Worm (Caenorhabditis elegans) whole organism, late embryonic: ENCODE measurements around the gene hosl-1.

Experiments used
- C08G9.2 ChIP-seq: sonication (generic microtip); optimal IDR thresholded peaks from 2 replicates; lab custom pipeline; 2016; ENCODE audit warnings: mild to moderate bottlenecking, missing genetic modification characterization, moderate library complexity, missing compliant biosample characterization
- C38D4.7 ChIP-seq: fragments of 200-800 bp; sonication (Bioruptor generic); optimal IDR thresholded peaks from 2 replicates; lab custom pipeline; 2018; ENCODE audit warnings: mild to moderate bottlenecking, missing genetic modification characterization, moderate library complexity, missing compliant biosample characterization
- K09A11.1 ChIP-seq: sonication (generic microtip); optimal IDR thresholded peaks from 2 replicates; lab custom pipeline; 2017; ENCODE audit warnings: antibody characterized with exemption, mild to moderate bottlenecking, missing genetic modification characterization, missing compliant biosample characterization; ENCODE audit not compliant: insufficient read depth
- T23F11.4 ChIP-seq: fragments of 200-800 bp; sonication (Bioruptor generic); optimal IDR thresholded peaks from 2 replicates; lab custom pipeline; 2018; ENCODE audit warnings: mild to moderate bottlenecking, missing genetic modification characterization, missing compliant biosample characterization
- Y22D7AL.16 ChIP-seq: sonication (generic microtip); optimal IDR thresholded peaks from 2 replicates; lab custom pipeline; 2016; ENCODE audit warnings: missing genetic modification characterization, missing compliant biosample characterization
- ama-1 ChIP-seq: fragments of 150-350 bp; optimal IDR thresholded peaks from 2 replicates; lab custom pipeline; 2014
- ceh-14 ChIP-seq: sonication (generic microtip); optimal IDR thresholded peaks from 2 replicates; lab custom pipeline; 2016; ENCODE audit warnings: missing genotype, missing genetic modification characterization, missing compliant biosample characterization
- ceh-19 ChIP-seq: fragments of 200-800 bp; sonication (Bioruptor generic); optimal IDR thresholded peaks from 2 replicates; lab custom pipeline; 2018; ENCODE audit warnings: mild to moderate bottlenecking, missing genetic modification characterization, missing compliant biosample characterization
- ceh-24 ChIP-seq: sonication (generic microtip); optimal IDR thresholded peaks from 2 replicates; lab custom pipeline; 2016; ENCODE audit warnings: mild to moderate bottlenecking, missing genetic modification characterization, missing compliant biosample characterization
- ceh-30 ChIP-seq: fragments of 150-350 bp; optimal IDR thresholded peaks from 2 replicates; lab custom pipeline; 2014; ENCODE audit warnings: missing biosample characterization, missing genetic modification characterization
- ceh-31 ChIP-seq: sonication (generic microtip); optimal IDR thresholded peaks from 2 replicates; lab custom pipeline; 2016; ENCODE audit warnings: missing genetic modification characterization, missing compliant biosample characterization
- ceh-45 ChIP-seq: fragments of 200-800 bp; sonication (Bioruptor generic); IDR thresholded peaks from 2 replicates; pipeline ENCODE4 v1.3.6; 2022; ENCODE audit warnings: missing genetic modification reagents, missing genetic modification characterization, missing compliant biosample characterization
- ceh-9 ChIP-seq: sonication (generic microtip); optimal IDR thresholded peaks from 2 replicates; lab custom pipeline; 2016; ENCODE audit warnings: mild to moderate bottlenecking, missing genetic modification characterization, inconsistent platforms, missing compliant biosample characterization
- che-1 ChIP-seq: sonication (generic microtip); optimal IDR thresholded peaks from 2 replicates; lab custom pipeline; 2016; ENCODE audit warnings: mild to moderate bottlenecking, missing genetic modification characterization, missing compliant biosample characterization
- elt-2 ChIP-seq: sonication (generic microtip); optimal IDR thresholded peaks from 2 replicates; lab custom pipeline; 2016; ENCODE audit warnings: missing genetic modification reagents, missing genetic modification characterization, missing compliant biosample characterization
- ets-4 ChIP-seq: sonication (generic microtip); optimal IDR thresholded peaks from 2 replicates; lab custom pipeline; 2016; ENCODE audit warnings: missing genetic modification characterization, missing compliant biosample characterization
- fax-1 ChIP-seq: sonication (generic microtip); optimal IDR thresholded peaks from 2 replicates; lab custom pipeline; 2016; ENCODE audit warnings: missing genotype, missing genetic modification characterization, missing compliant biosample characterization
- gmeb-2 ChIP-seq: sonication (generic microtip); optimal IDR thresholded peaks from 2 replicates; lab custom pipeline; 2016; ENCODE audit warnings: missing genetic modification characterization, inconsistent platforms, missing compliant biosample characterization
- hlh-13 ChIP-seq: fragments of 200-800 bp; sonication (Bioruptor generic); optimal IDR thresholded peaks from 2 replicates; lab custom pipeline; 2018; ENCODE audit warnings: mild to moderate bottlenecking, missing genetic modification characterization, missing compliant biosample characterization
- hlh-6 ChIP-seq: sonication (generic microtip); optimal IDR thresholded peaks from 2 replicates; lab custom pipeline; 2016; ENCODE audit warnings: missing genotype, missing genetic modification characterization, missing compliant biosample characterization
- hlh-8 ChIP-seq: sonication (generic microtip); optimal IDR thresholded peaks from 2 replicates; lab custom pipeline; 2016; ENCODE audit warnings: missing genotype, missing genetic modification characterization, missing compliant biosample characterization
- lim-6 ChIP-seq: sonication (generic microtip); optimal IDR thresholded peaks from 2 replicates; lab custom pipeline; 2016; ENCODE audit warnings: missing genetic modification characterization, missing compliant biosample characterization
- madf-2 ChIP-seq: sonication (generic microtip); optimal IDR thresholded peaks from 2 replicates; lab custom pipeline; 2017; ENCODE audit warnings: missing genetic modification characterization, missing compliant biosample characterization
- mec-3 ChIP-seq: sonication (generic microtip); optimal IDR thresholded peaks from 2 replicates; lab custom pipeline; 2016; ENCODE audit warnings: borderline replicate concordance, missing genetic modification characterization, missing compliant biosample characterization
- nfya-1 ChIP-seq: sonication (generic microtip); optimal IDR thresholded peaks from 2 replicates; lab custom pipeline; 2017; ENCODE audit warnings: missing genetic modification characterization, mild to moderate bottlenecking, missing compliant biosample characterization, antibody characterized with exemption, moderate library complexity
- odd-2 ChIP-seq: sonication (generic microtip); optimal IDR thresholded peaks from 2 replicates; lab custom pipeline; 2017; ENCODE audit warnings: antibody characterized with exemption, mild to moderate bottlenecking, missing genetic modification characterization, missing compliant biosample characterization
- pat-9 ChIP-seq: fragments of 200-800 bp; sonication (Bioruptor generic); optimal IDR thresholded peaks from 2 replicates; lab custom pipeline; 2018; ENCODE audit warnings: mild to moderate bottlenecking, missing genetic modification characterization, moderate library complexity, missing compliant biosample characterization
- pax-1 ChIP-seq: fragments of 150-350 bp; optimal IDR thresholded peaks from 2 replicates; lab custom pipeline; 2014; ENCODE audit warnings: missing biosample characterization, missing genetic modification characterization
- pha-4 ChIP-seq: fragments of 150-350 bp; optimal IDR thresholded peaks from 2 replicates; lab custom pipeline; 2018; ENCODE audit warnings: missing biosample characterization, missing genetic modification reagents, missing genetic modification characterization
- rnt-1 ChIP-seq: sonication (generic microtip); optimal IDR thresholded peaks from 2 replicates; lab custom pipeline; 2016; ENCODE audit warnings: missing genetic modification characterization, missing compliant biosample characterization
- sox-2 ChIP-seq: fragments of 200-800 bp; sonication (Bioruptor generic); IDR thresholded peaks from 2 replicates; pipeline ENCODE4 v1.3.6; 2022; ENCODE audit warnings: missing genetic modification reagents, missing genetic modification characterization, missing compliant biosample characterization
- unc-3 ChIP-seq, 2 experiments: fragments of 200-800 bp in 1 of 2; sonication (Bioruptor generic) in 1 of 2; sonication (generic microtip) in 1 of 2; conservative IDR thresholded peaks in 1 of 2; optimal IDR thresholded peaks in 1 of 2; 2 replicates each; pipeline versions ENCODE4 v1.3.6 to Lab custom; 2016 to 2022; ENCODE audit warnings: missing compliant biosample characterization in 2 of 2, missing genetic modification characterization in 2 of 2, missing genetic modification reagents in 1 of 2
- unc-42 ChIP-seq: sonication (generic microtip); optimal IDR thresholded peaks from 2 replicates; lab custom pipeline; 2016; ENCODE audit warnings: missing genotype, missing genetic modification characterization, missing compliant biosample characterization
- unc-55 ChIP-seq: sonication (generic microtip); optimal IDR thresholded peaks from 2 replicates; lab custom pipeline; 2017; ENCODE audit warnings: missing biosample characterization, missing genetic modification reagents, missing genetic modification characterization
- unc-86 ChIP-seq: sonication (generic microtip); optimal IDR thresholded peaks from 2 replicates; lab custom pipeline; 2016; ENCODE audit warnings: missing genetic modification characterization, missing compliant biosample characterization
- ztf-16 ChIP-seq: sonication (generic microtip); optimal IDR thresholded peaks from 2 replicates; lab custom pipeline; 2017; ENCODE audit warnings: missing genetic modification characterization, missing compliant biosample characterization

Gene hosl-1

DNA sequence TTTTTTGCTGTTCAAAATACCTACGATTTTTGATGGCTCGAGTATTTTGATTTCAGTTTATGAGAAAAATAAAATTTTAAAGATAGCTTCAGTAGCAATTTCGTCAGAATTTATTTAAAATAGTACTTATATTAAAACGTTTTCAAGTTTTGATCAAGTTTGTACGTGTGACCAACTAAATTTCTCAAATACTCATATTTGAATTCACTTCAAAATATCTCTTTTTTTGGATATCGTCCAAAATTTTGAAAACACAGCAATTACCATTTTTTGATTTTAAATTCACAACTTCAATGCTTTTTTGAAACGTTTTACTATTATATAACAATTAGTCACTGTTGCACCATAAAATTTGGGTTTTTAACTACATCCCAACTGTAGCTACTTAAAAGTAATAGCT lies 10.0 kb upstream of the hosl-1 start:
- TF ChIP-seq sox-2 (GFP tag; lab: Robert Waterston, UW) (no peak), hlh-8 (tag; lab: Kevin White, UChicago) (no peak), mec-3 (tag; lab: Kevin White, UChicago) (no peak), unc-55 (GFP tag; lab: Kevin White, UChicago) (no peak), hlh-13 (GFP tag; lab: Kevin White, UChicago) (no peak), ama-1 (no peak), hlh-6 (no peak), ceh-30 (tag; lab: Kevin White, UChicago) (no peak), Y22D7AL.16 (tag; lab: Kevin White, UChicago) (no peak), C08G9.2 (tag; lab: Kevin White, UChicago) (no peak), unc-3 (GFP tag; conservative IDR thresholded peaks at IDR 0.05; lab: Robert Waterston, UW) (no peak), unc-3 (tag; optimal IDR thresholded peaks at IDR 0.05; lab: Kevin White, UChicago) (no peak)

DNA sequence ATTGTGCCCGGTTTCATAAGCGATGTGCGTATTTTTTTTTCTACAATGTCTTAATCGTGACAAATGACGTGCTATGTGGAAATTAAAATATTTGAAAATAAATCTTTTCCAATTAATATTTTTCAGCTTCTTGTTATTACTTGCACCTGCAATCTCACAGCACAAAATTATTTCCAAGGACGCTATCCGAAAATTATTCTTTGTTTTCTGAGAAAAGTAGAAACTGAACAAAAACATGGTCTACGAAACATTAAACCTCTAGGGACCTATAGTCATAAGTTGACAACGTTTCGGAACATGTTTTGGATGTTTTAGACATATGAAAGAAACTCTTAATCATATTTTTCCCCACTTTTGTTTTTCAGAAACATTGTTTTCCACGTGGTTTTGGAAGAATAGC lies 8.6 kb upstream of the hosl-1 start:
- TF ChIP-seq C38D4.7 (no peak), K09A11.1 (tag; lab: Kevin White, UChicago) (no peak), che-1 (no peak), pat-9 (no peak), nfya-1 (tag; lab: Kevin White, UChicago) (no peak), lim-6 (tag; lab: Kevin White, UChicago) (no peak), ceh-30 (tag; lab: Kevin White, UChicago) (no peak), fax-1 (tag; lab: Kevin White, UChicago) (no peak), unc-86 (tag; lab: Kevin White, UChicago) (no peak), ceh-9 (tag; lab: Kevin White, UChicago) (no peak), mec-3 (tag; lab: Kevin White, UChicago) (no peak), elt-2 (tag; lab: Kevin White, UChicago) (no peak)

- TF ChIP-seq ets-4 = no peak
- no peak for TF ChIP-seq ceh-24
- no peak for TF ChIP-seq T23F11.4 (GFP tag; lab: Kevin White, UChicago)
- TF ChIP-seq lim-6 (tag; lab: Kevin White, UChicago) = no peak
- no peak for TF ChIP-seq hlh-13 (GFP tag; lab: Kevin White, UChicago)
- no peak for TF ChIP-seq ceh-31 (tag; lab: Kevin White, UChicago)
- TF ChIP-seq odd-2 (tag; lab: Kevin White, UChicago) = no peak
- TF ChIP-seq ceh-19 (GFP tag; lab: Kevin White, UChicago) = no peak
- no peak for TF ChIP-seq madf-2 (tag; lab: Kevin White, UChicago)
- TF ChIP-seq pha-4 = no peak
- TF ChIP-seq unc-42 = peak; percentile 85
- TF ChIP-seq ceh-45 (GFP tag; lab: Robert Waterston, UW) = no peak
- no peak for TF ChIP-seq rnt-1 (tag; lab: Kevin White, UChicago)
- no peak for TF ChIP-seq ceh-14
- TF ChIP-seq pax-1 (tag; lab: Kevin White, UChicago) = no peak
- TF ChIP-seq ztf-16 (tag; lab: Kevin White, UChicago) = no peak
- peak; percentile 18 for TF ChIP-seq unc-55 (GFP tag; lab: Kevin White, UChicago)
- peak; percentile 3 for TF ChIP-seq hlh-8 (tag; lab: Kevin White, UChicago)
- TF ChIP-seq gmeb-2 = no peak
These were observed 7.9 kb upstream of the hosl-1 start for ce11 chrX:4628817-4629575.
